Worm (Caenorhabditis elegans) whole organism, L2 larva: ENCODE results near the gene str-135.

Source experiments
- ama-1 ChIP-seq: fragments of 150-350 bp; optimal IDR thresholded peaks from 2 replicates; lab custom pipeline; 2018; ENCODE audit warnings: inconsistent platforms
- elt-3 ChIP-seq: sonication (generic microtip); optimal IDR thresholded peaks from 2 replicates; lab custom pipeline; 2017; ENCODE audit warnings: missing biosample characterization, missing genetic modification characterization
- nhr-237 ChIP-seq: fragments of 150-350 bp; optimal IDR thresholded peaks from 2 replicates; lab custom pipeline; 2014; ENCODE audit warnings: missing biosample characterization, missing genetic modification characterization
- sma-3 ChIP-seq: sonication (generic microtip); optimal IDR thresholded peaks from 2 replicates; lab custom pipeline; 2016; ENCODE audit warnings: missing genetic modification reagents, missing genetic modification characterization, missing compliant biosample characterization
- snpc-4 ChIP-seq: fragments of 150-350 bp; optimal IDR thresholded peaks from 2 replicates; lab custom pipeline; 2014; ENCODE audit warnings: missing biosample characterization, missing genetic modification characterization
- zag-1 ChIP-seq: fragments of 150-350 bp; optimal IDR thresholded peaks from 2 replicates; lab custom pipeline; 2014; ENCODE audit warnings: missing biosample characterization, missing genetic modification characterization

- TF ChIP-seq ama-1 (no peak), snpc-4 (tag; lab: Kevin White, UChicago) (no peak), elt-3 (tag; lab: Kevin White, UChicago) (no peak), zag-1 (tag; lab: Kevin White, UChicago) (no peak), nhr-237 (tag; lab: Kevin White, UChicago) (no peak), sma-3 (GFP tag; lab: Kevin White, UChicago) (no peak)
These were observed 25.7 kb upstream of the str-135 start, which contains the start of gene W02D7.8 for ce11 chrV:8306366-8306765.
